Fruit fly (Drosophila melanogaster) whole organism, prepupa: ENCODE measurements around the gene Wwox.
A peak's percentile ranks its signal among the peaks of the same experiment; 100 is the strongest.

Experiments
- CG4318 ChIP-seq: fragments of 200-800 bp; sonication (Bioruptor generic); optimal IDR thresholded peaks from 3 replicates; lab custom pipeline; 2017; ENCODE audit warnings: missing biosample characterization, mild to moderate bottlenecking, missing genetic modification characterization
- Sox14 ChIP-seq: fragments of 200-800 bp; sonication (Bioruptor generic); optimal IDR thresholded peaks from 3 replicates; lab custom pipeline; 2016; ENCODE audit warnings: missing biosample characterization, missing genetic modification characterization
- dsx ChIP-seq: fragments of 200-800 bp; optimal IDR thresholded peaks from 3 replicates; lab custom pipeline; 2019; ENCODE audit warnings: missing biosample characterization, mild to moderate bottlenecking, missing genetic modification characterization, moderate library complexity; ENCODE audit not compliant: poor library complexity, severe bottlenecking
- svp ChIP-seq: fragments of 200-800 bp; sonication (Bioruptor generic); peaks from one replicate; lab custom pipeline; 2016; ENCODE audit warnings: missing biosample characterization, missing genetic modification characterization

dm6 chr2L:8031588-8031987 is 27.5 kb upstream of the Wwox start:
- TF ChIP-seq CG4318 (GFP tag; lab: Kevin White, UChicago) (no peak), dsx (GFP tag; lab: Kevin White, UChicago) (no peak), svp (GFP tag; lab: Kevin White, UChicago) (no peak), Sox14 (GFP tag; lab: Kevin White, UChicago) (peak; percentile 2)
